Fruit fly (Drosophila melanogaster) whole organism, embryonic: ENCODE results near the gene kra.

Experiments
- Aef1 ChIP-seq: fragments of 200-800 bp; sonication (Bioruptor generic); IDR thresholded peaks from 3 replicates; pipeline ENCODE4 v1.3.6; 2022; ENCODE audit warnings: missing biosample characterization, missing genetic modification characterization
- Blimp-1 ChIP-seq: fragments of 200-800 bp; sonication (Bioruptor generic); optimal IDR thresholded peaks from 3 replicates; lab custom pipeline; 2018; ENCODE audit warnings: missing biosample characterization, missing genetic modification characterization, mild to moderate bottlenecking, moderate library complexity, missing genetic modification reagents
- CG11398 ChIP-seq: fragments of 200-800 bp; sonication (Bioruptor generic); optimal IDR thresholded peaks from 2 replicates; lab custom pipeline; 2016; ENCODE audit warnings: missing biosample characterization, missing genetic modification characterization
- CG11560 ChIP-seq: fragments of 200-800 bp; sonication (Bioruptor generic); IDR thresholded peaks from 3 replicates; pipeline ENCODE4 v1.3.6; 2022; ENCODE audit warnings: missing biosample characterization, missing genetic modification characterization
- CG12744 ChIP-seq: fragments of 200-800 bp; sonication (Bioruptor generic); optimal IDR thresholded peaks from 2 replicates; lab custom pipeline; 2016; ENCODE audit warnings: missing biosample characterization, missing genetic modification characterization
- CG13424 ChIP-seq: fragments of 200-800 bp; sonication (Bioruptor generic); optimal IDR thresholded peaks from 2 replicates; lab custom pipeline; 2019; ENCODE audit warnings: missing biosample characterization, mild to moderate bottlenecking, missing genetic modification characterization, moderate library complexity
- CG15479 ChIP-seq: fragments of 200-800 bp; sonication (Bioruptor generic); optimal IDR thresholded peaks from 3 replicates; lab custom pipeline; 2019; ENCODE audit warnings: missing biosample characterization, mild to moderate bottlenecking, missing genetic modification characterization, moderate library complexity
- CG17568 ChIP-seq: fragments of 200-800 bp; sonication (Bioruptor generic); optimal IDR thresholded peaks from 2 replicates; lab custom pipeline; 2018; ENCODE audit warnings: missing biosample characterization, mild to moderate bottlenecking, missing genetic modification characterization, moderate library complexity
- CG17612 ChIP-seq: fragments of 200-800 bp; sonication (Bioruptor generic); IDR thresholded peaks from 2 replicates; pipeline ENCODE4 v1.3.6; 2022; ENCODE audit warnings: missing biosample characterization, missing genetic modification characterization
- CG2678 ChIP-seq: fragments of 200-800 bp; sonication (Bioruptor generic); optimal IDR thresholded peaks from 3 replicates; lab custom pipeline; 2019; ENCODE audit warnings: missing biosample characterization, mild to moderate bottlenecking, missing genetic modification characterization, moderate library complexity
- CG2875 ChIP-seq: fragments of 200-800 bp; sonication (Bioruptor generic); optimal IDR thresholded peaks from 2 replicates; lab custom pipeline; 2017; ENCODE audit warnings: missing biosample characterization, mild to moderate bottlenecking, missing genetic modification characterization, missing genetic modification reagents
- CG31388 ChIP-seq: fragments of 200-800 bp; sonication (Bioruptor generic); optimal IDR thresholded peaks from 2 replicates; lab custom pipeline; 2016; ENCODE audit warnings: missing biosample characterization, missing genetic modification characterization
- CG32532 ChIP-seq: fragments of 200-800 bp; sonication (Bioruptor generic); IDR thresholded peaks from 2 replicates; pipeline ENCODE4 v1.3.6; 2022; ENCODE audit warnings: missing biosample characterization, missing genetic modification characterization
- CG4424 ChIP-seq: fragments of 200-800 bp; sonication (Bioruptor generic); optimal IDR thresholded peaks from 3 replicates; lab custom pipeline; 2016; ENCODE audit warnings: missing biosample characterization, missing genetic modification characterization
- CG8290 ChIP-seq, 3 experiments: fragments of 200-800 bp; sonication (Bioruptor generic); optimal IDR thresholded peaks; 2 replicates each; lab custom pipeline; 2016 to 2019; ENCODE audit warnings: missing biosample characterization in 3 of 3, missing genetic modification characterization in 3 of 3, mild to moderate bottlenecking in 2 of 3, moderate library complexity in 1 of 3
- CTCF ChIP-seq: fragments of 200-800 bp; sonication (Bioruptor generic); optimal IDR thresholded peaks from 2 replicates; lab custom pipeline; 2017; ENCODE audit warnings: missing biosample characterization, mild to moderate bottlenecking, missing genetic modification characterization, moderate library complexity
- Dfd ChIP-seq, 2 experiments: fragments of >200 bp; optimal IDR thresholded peaks; 2 replicates each; lab custom pipeline; 2017; ENCODE audit warnings: missing biosample characterization in 2 of 2, missing genetic modification characterization in 2 of 2
- Ets97D ChIP-seq: fragments of 200-800 bp; sonication (Bioruptor generic); optimal IDR thresholded peaks from 3 replicates; lab custom pipeline; 2016; ENCODE audit warnings: missing biosample characterization, missing genetic modification characterization
- Hmr ChIP-seq: fragments of 200-800 bp; sonication (Bioruptor generic); optimal IDR thresholded peaks from 3 replicates; lab custom pipeline; 2017; ENCODE audit warnings: mild to moderate bottlenecking, missing biosample characterization, missing genetic modification reagents, missing genetic modification characterization
- MESR4 ChIP-seq: fragments of 200-800 bp; sonication (Bioruptor generic); optimal IDR thresholded peaks from 2 replicates; lab custom pipeline; 2018; ENCODE audit warnings: missing biosample characterization, mild to moderate bottlenecking, missing genetic modification characterization, moderate library complexity
- Neu2 ChIP-seq: fragments of 200-800 bp; sonication (Bioruptor generic); optimal IDR thresholded peaks from 3 replicates; lab custom pipeline; 2016; ENCODE audit warnings: missing biosample characterization, missing genetic modification characterization, borderline replicate concordance
- Rx ChIP-seq: fragments of 200-800 bp; sonication (Bioruptor generic); IDR thresholded peaks from 2 replicates; pipeline ENCODE4 v1.3.6; 2022; ENCODE audit warnings: missing biosample characterization, missing genetic modification characterization
- Spps ChIP-seq: fragments of 200-800 bp; sonication (Bioruptor generic); optimal IDR thresholded peaks from 2 replicates; lab custom pipeline; 2018; ENCODE audit warnings: missing biosample characterization, mild to moderate bottlenecking, missing genetic modification characterization
- ab ChIP-seq: fragments of 200-800 bp; sonication (Bioruptor generic); optimal IDR thresholded peaks from 2 replicates; lab custom pipeline; 2016; ENCODE audit warnings: missing biosample characterization, missing genetic modification characterization
- chn ChIP-seq: fragments of 200-800 bp; sonication (Bioruptor generic); optimal IDR thresholded peaks from 2 replicates; lab custom pipeline; 2016; ENCODE audit warnings: missing biosample characterization, missing genetic modification characterization
- ci ChIP-seq: fragments of 200-800 bp; sonication (Bioruptor generic); IDR thresholded peaks from 3 replicates; pipeline ENCODE4 v1.3.6; 2022; ENCODE audit warnings: missing biosample characterization, missing genetic modification characterization
- corto ChIP-seq: fragments of 200-800 bp; sonication (Bioruptor generic); optimal IDR thresholded peaks from 2 replicates; lab custom pipeline; 2016; ENCODE audit warnings: missing biosample characterization, mild to moderate bottlenecking, missing genetic modification characterization, moderate library complexity
- dan ChIP-seq: fragments of 200-800 bp; sonication (Bioruptor generic); IDR thresholded peaks from 2 replicates; pipeline ENCODE4 v1.3.6; 2022; ENCODE audit warnings: missing biosample characterization, missing genetic modification characterization
- danr ChIP-seq: fragments of 200-800 bp; sonication (Bioruptor generic); IDR thresholded peaks from 2 replicates; pipeline ENCODE4 v1.3.6; 2022; ENCODE audit warnings: missing biosample characterization, missing genetic modification characterization
- esg ChIP-seq: fragments of 200-800 bp; sonication (Bioruptor generic); conservative IDR thresholded peaks from 2 replicates; pipeline ENCODE4 v1.3.6; 2022; ENCODE audit warnings: missing biosample characterization, missing genetic modification characterization
- exex ChIP-seq: fragments of 200-800 bp; sonication (Bioruptor generic); optimal IDR thresholded peaks from 4 replicates; lab custom pipeline; 2018; ENCODE audit warnings: missing biosample characterization, mild to moderate bottlenecking, missing genetic modification characterization, moderate library complexity
- eyg ChIP-seq: fragments of 200-800 bp; sonication (Bioruptor generic); optimal IDR thresholded peaks from 3 replicates; lab custom pipeline; 2016; ENCODE audit warnings: missing biosample characterization, missing genetic modification characterization
- gro ChIP-seq: fragments of 200-800 bp; sonication (Bioruptor generic); optimal IDR thresholded peaks from 2 replicates; lab custom pipeline; 2016; ENCODE audit warnings: missing biosample characterization, missing genetic modification characterization
- hb ChIP-seq: fragments of 200-800 bp; sonication (Bioruptor generic); IDR thresholded peaks from 3 replicates; pipeline ENCODE4 v1.3.6; 2022; ENCODE audit warnings: missing biosample characterization, missing genetic modification characterization; ENCODE audit not compliant: partially characterized antibody
- ind ChIP-seq: fragments of 200-800 bp; sonication (Bioruptor generic); optimal IDR thresholded peaks from 3 replicates; lab custom pipeline; 2016; ENCODE audit warnings: missing biosample characterization, missing genetic modification characterization
- inv ChIP-seq: fragments of 200-800 bp; sonication (Bioruptor generic); IDR thresholded peaks from 2 replicates; pipeline ENCODE4 v1.3.6; 2022; ENCODE audit warnings: missing biosample characterization, missing genetic modification characterization; ENCODE audit not compliant: partially characterized antibody
- klu ChIP-seq: fragments of 200-800 bp; sonication (Bioruptor generic); IDR thresholded peaks from 2 replicates; pipeline ENCODE4 v1.3.6; 2022; ENCODE audit warnings: missing biosample characterization, missing genetic modification characterization
- lbe ChIP-seq: fragments of 200-800 bp; sonication (Bioruptor generic); optimal IDR thresholded peaks from 2 replicates; lab custom pipeline; 2016; ENCODE audit warnings: missing biosample characterization, mild to moderate bottlenecking, missing genetic modification characterization
- nau ChIP-seq: fragments of 200-800 bp; sonication (Bioruptor generic); optimal IDR thresholded peaks from 3 replicates; lab custom pipeline; 2017; ENCODE audit warnings: missing biosample characterization, mild to moderate bottlenecking, missing genetic modification characterization, missing genetic modification reagents
- pho ChIP-seq: fragments of 200-800 bp; sonication (Bioruptor generic); optimal IDR thresholded peaks from 2 replicates; lab custom pipeline; 2016; ENCODE audit warnings: missing biosample characterization, missing genetic modification characterization
- pzg ChIP-seq: fragments of 200-800 bp; sonication (Bioruptor generic); optimal IDR thresholded peaks from 3 replicates; lab custom pipeline; 2018; ENCODE audit warnings: missing biosample characterization, mild to moderate bottlenecking, missing genetic modification characterization, moderate library complexity
- ranshi ChIP-seq: fragments of 200-800 bp; sonication (Bioruptor generic); IDR thresholded peaks from 2 replicates; pipeline ENCODE4 v1.3.6; 2022; ENCODE audit warnings: missing biosample characterization, missing genetic modification characterization
- repo ChIP-seq: fragments of 200-800 bp; sonication (Bioruptor generic); optimal IDR thresholded peaks from 2 replicates; lab custom pipeline; 2016; ENCODE audit warnings: missing biosample characterization, missing genetic modification characterization
- row ChIP-seq: fragments of 200-800 bp; sonication (Bioruptor generic); IDR thresholded peaks from 3 replicates; pipeline ENCODE4 v1.3.6; 2022; ENCODE audit warnings: missing biosample characterization, missing genetic modification characterization
- scrt ChIP-seq: fragments of 200-800 bp; sonication (Bioruptor generic); optimal IDR thresholded peaks from 2 replicates; lab custom pipeline; 2018; ENCODE audit warnings: missing biosample characterization, mild to moderate bottlenecking, missing genetic modification characterization, moderate library complexity
- shn ChIP-seq: fragments of 200-800 bp; sonication (Bioruptor generic); optimal IDR thresholded peaks from 3 replicates; lab custom pipeline; 2016; ENCODE audit warnings: missing biosample characterization, missing genetic modification characterization
- sim ChIP-seq: fragments of 200-800 bp; sonication (Bioruptor generic); IDR thresholded peaks from 2 replicates; pipeline ENCODE4 v1.3.6; 2022; ENCODE audit warnings: missing biosample characterization, missing genetic modification characterization
- sr ChIP-seq: fragments of 200-800 bp; sonication (Bioruptor generic); IDR thresholded peaks from 3 replicates; pipeline ENCODE4 v1.3.6; 2022; ENCODE audit warnings: missing biosample characterization, missing genetic modification characterization
- unpg ChIP-seq: fragments of 200-800 bp; sonication (Bioruptor generic); optimal IDR thresholded peaks from 3 replicates; lab custom pipeline; 2018; ENCODE audit warnings: missing biosample characterization, mild to moderate bottlenecking, missing genetic modification characterization, moderate library complexity
- wek ChIP-seq: fragments of 200-800 bp; sonication (Bioruptor generic); optimal IDR thresholded peaks from 3 replicates; lab custom pipeline; 2018; ENCODE audit warnings: missing biosample characterization, mild to moderate bottlenecking, missing genetic modification characterization, moderate library complexity
- zen2 ChIP-seq: fragments of 200-800 bp; sonication (Bioruptor generic); IDR thresholded peaks from 3 replicates; pipeline ENCODE4 v1.3.6; 2022; ENCODE audit warnings: missing biosample characterization, missing genetic modification characterization; ENCODE audit not compliant: partially characterized antibody

Gene kra

DNA sequence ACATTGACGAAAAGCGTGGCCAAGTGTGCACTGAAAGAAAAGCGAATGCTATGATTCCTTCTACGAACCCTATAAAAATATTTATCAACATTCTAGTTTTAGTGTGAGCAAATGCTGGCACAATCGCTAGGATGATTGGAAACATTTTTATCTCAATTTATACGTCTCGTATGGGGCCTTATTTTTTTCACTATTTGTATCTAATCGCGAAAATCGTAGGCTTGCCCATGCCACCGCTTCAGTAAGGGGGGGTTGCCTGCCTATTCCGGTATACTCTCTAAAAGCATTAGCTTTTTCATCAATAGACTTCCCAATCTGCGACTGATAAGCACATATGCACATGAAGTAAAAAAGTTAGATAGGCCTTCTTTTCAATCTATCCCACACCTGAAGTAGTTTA, 35.3 kb downstream of the kra start (continued):
- peak; percentile 72 for TF ChIP-seq sim (GFP tag; lab: Robert Waterston, UW)
- TF ChIP-seq inv (GFP tag; lab: Robert Waterston, UW) = no peak
- no peak for TF ChIP-seq nau (GFP tag; lab: Kevin White, UChicago)
- TF ChIP-seq CG8290 (GFP tag; optimal IDR thresholded peaks at IDR 0.05; lab: Kevin White, UChicago) = no peak
- peak in 1 of 2 experiments; percentile 84 for TF ChIP-seq CG8290 (tag; optimal IDR thresholded peaks at IDR 0.05; lab: Kevin White, UChicago)
- TF ChIP-seq CTCF = peak; percentile 14
- TF ChIP-seq MESR4 (GFP tag; lab: Kevin White, UChicago) = peak; percentile 4
- peak; percentile 49 for TF ChIP-seq CG11398 (GFP tag; lab: Kevin White, UChicago)
- TF ChIP-seq Neu2 (GFP tag; lab: Kevin White, UChicago) = no peak
- TF ChIP-seq chn = peak; percentile 63
- TF ChIP-seq repo (GFP tag; lab: Kevin White, UChicago) = no peak
- TF ChIP-seq scrt (GFP tag; lab: Kevin White, UChicago) = peak; percentile 60
- TF ChIP-seq Hmr (GFP tag; lab: Kevin White, UChicago) = peak; percentile 88
- peak; percentile 27 for TF ChIP-seq CG12744 (GFP tag; lab: Kevin White, UChicago)
- peak; percentile 77 for TF ChIP-seq eyg
- TF ChIP-seq danr (GFP tag; lab: Robert Waterston, UW) = peak; percentile 67; the same call in 1 of the 2 replicates
- no peak for TF ChIP-seq ab (GFP tag; lab: Kevin White, UChicago)
- TF ChIP-seq exex = peak; percentile 95
- peak; percentile 77 for TF ChIP-seq Rx (GFP tag; lab: Robert Waterston, UW)
- peak; percentile 45; the same call in 1 of the 2 replicates for TF ChIP-seq klu (GFP tag; lab: Robert Waterston, UW)
- TF ChIP-seq CG4424 = peak; percentile 63
- TF ChIP-seq ind (GFP tag; lab: Kevin White, UChicago) = peak; percentile 78
- peak; percentile 82 for TF ChIP-seq gro
- TF ChIP-seq Ets97D (GFP tag; lab: Kevin White, UChicago) = peak; percentile 38
- no peak for TF ChIP-seq corto (GFP tag; lab: Kevin White, UChicago)
- TF ChIP-seq sr = peak; percentile 70; the same call in 1 of the 3 replicates
- peak; percentile 4 for TF ChIP-seq pzg
- TF ChIP-seq row = peak; percentile 92
- TF ChIP-seq CG13424 = peak; percentile 79
- no peak for TF ChIP-seq CG15479 (GFP tag; lab: Kevin White, UChicago)
- no peak for TF ChIP-seq zen2
- peak; percentile 89 for TF ChIP-seq CG32532
- peak; percentile 69 for TF ChIP-seq Blimp-1 (GFP tag; lab: Kevin White, UChicago)
- TF ChIP-seq CG17568 (GFP tag; lab: Kevin White, UChicago) = no peak
- peak; percentile 68 for TF ChIP-seq lbe
- peak; percentile 40 for TF ChIP-seq CG31388 (GFP tag; lab: Kevin White, UChicago)
- peak; percentile 82 for TF ChIP-seq esg (GFP tag; lab: Robert Waterston, UW)
- peak; percentile 86 for TF ChIP-seq ranshi (GFP tag; lab: Robert Waterston, UW)
- TF ChIP-seq CG2678 (tag; lab: Kevin White, UChicago) = peak; percentile 87
- TF ChIP-seq hb = no peak
- TF ChIP-seq pho (GFP tag; lab: Kevin White, UChicago) = peak; percentile 79
- TF ChIP-seq CG2875 = peak; percentile 40
- TF ChIP-seq ci = peak; percentile 96
- no peak for TF ChIP-seq Dfd (GFP tag; optimal IDR thresholded peaks at IDR 0.05; lab: Kevin White, UChicago)
- no peak for TF ChIP-seq wek (GFP tag; lab: Kevin White, UChicago)
- peak; percentile 69 for TF ChIP-seq CG17612
- peak; percentile 32 for TF ChIP-seq Spps (tag; lab: Kevin White, UChicago)
- 0 out of 2 replicates have a peak, but pooled peaks have one; percentile 26 for TF ChIP-seq dan (GFP tag; lab: Robert Waterston, UW)
- TF ChIP-seq shn (GFP tag; lab: Kevin White, UChicago) = peak; percentile 71
- peak; percentile 55; the same call in 1 of the 3 replicates for TF ChIP-seq CG11560
- peak; percentile 82 for TF ChIP-seq unpg (GFP tag; lab: Kevin White, UChicago)
- peak; percentile 86 for TF ChIP-seq Aef1 (GFP tag; lab: Robert Waterston, UW)
